Fruit fly (Drosophila melanogaster) whole organism, pupa: ENCODE measurements around the gene mRpL20.

Experiments used
- CG10348 ChIP-seq: fragments of 200-800 bp; sonication (Bioruptor generic); IDR thresholded peaks from 2 replicates; pipeline ENCODE4 v1.3.6; 2022; ENCODE audit warnings: missing biosample characterization, missing genetic modification characterization
- CG12605 ChIP-seq: fragments of 200-800 bp; sonication (Bioruptor generic); IDR thresholded peaks from 2 replicates; pipeline ENCODE4 v1.3.6; 2022; ENCODE audit warnings: missing biosample characterization, missing genetic modification characterization
- CG13204 ChIP-seq: fragments of 200-800 bp; sonication (Bioruptor generic); optimal IDR thresholded peaks from 2 replicates; lab custom pipeline; 2018; ENCODE audit warnings: missing biosample characterization, mild to moderate bottlenecking, missing genetic modification characterization, moderate library complexity
- CG14655 ChIP-seq: fragments of 200-800 bp; sonication (Bioruptor generic); optimal IDR thresholded peaks from 3 replicates; lab custom pipeline; 2017; ENCODE audit warnings: mild to moderate bottlenecking, missing biosample characterization, missing genetic modification reagents, missing genetic modification characterization
- CG15710 ChIP-seq: fragments of 200-800 bp; sonication (Bioruptor generic); optimal IDR thresholded peaks from 2 replicates; lab custom pipeline; 2018; ENCODE audit warnings: missing biosample characterization, mild to moderate bottlenecking, missing genetic modification characterization, moderate library complexity
- CG17806 ChIP-seq: fragments of 200-800 bp; sonication (Bioruptor generic); optimal IDR thresholded peaks from 2 replicates; lab custom pipeline; 2018; ENCODE audit warnings: missing biosample characterization, mild to moderate bottlenecking, missing genetic modification characterization, moderate library complexity
- CG32121 ChIP-seq: fragments of 200-800 bp; sonication (Bioruptor generic); IDR thresholded peaks from 2 replicates; pipeline ENCODE4 v1.3.6; 2022; ENCODE audit warnings: missing biosample characterization, missing genetic modification characterization
- CG34367 ChIP-seq: fragments of 200-800 bp; sonication (Bioruptor generic); optimal IDR thresholded peaks from 2 replicates; lab custom pipeline; 2018; ENCODE audit warnings: missing biosample characterization, mild to moderate bottlenecking, missing genetic modification characterization
- CG4496 ChIP-seq: fragments of 200-800 bp; sonication (Bioruptor generic); IDR thresholded peaks from 3 replicates; pipeline ENCODE4 v1.3.6; 2022; ENCODE audit warnings: missing biosample characterization, missing genetic modification characterization
- CG8159 ChIP-seq: fragments of 200-800 bp; sonication (Bioruptor generic); optimal IDR thresholded peaks from 3 replicates; lab custom pipeline; 2018; ENCODE audit warnings: missing biosample characterization, mild to moderate bottlenecking, missing genetic modification characterization, moderate library complexity
- CG8301 ChIP-seq: fragments of 200-800 bp; sonication (Bioruptor generic); optimal IDR thresholded peaks from 2 replicates; lab custom pipeline; 2018; ENCODE audit warnings: missing biosample characterization, mild to moderate bottlenecking, missing genetic modification characterization
- CG9948 ChIP-seq: fragments of 200-800 bp; sonication (Bioruptor generic); optimal IDR thresholded peaks from 2 replicates; lab custom pipeline; 2018; ENCODE audit warnings: missing biosample characterization, mild to moderate bottlenecking, missing genetic modification characterization, moderate library complexity
- D1 ChIP-seq: fragments of 200-800 bp; sonication (Bioruptor generic); optimal IDR thresholded peaks from 2 replicates; lab custom pipeline; 2018; ENCODE audit warnings: missing biosample characterization, mild to moderate bottlenecking, missing genetic modification characterization, moderate library complexity
- EcR ChIP-seq: fragments of 200-800 bp; sonication (Bioruptor generic); optimal IDR thresholded peaks from 3 replicates; lab custom pipeline; 2019; ENCODE audit warnings: missing biosample characterization, missing genetic modification characterization, mild to moderate bottlenecking, moderate library complexity, missing genetic modification reagents
- Ets98B ChIP-seq: fragments of 200-800 bp; sonication (Bioruptor generic); IDR thresholded peaks from 2 replicates; pipeline ENCODE4 v1.3.6; 2022; ENCODE audit warnings: missing biosample characterization, missing genetic modification characterization
- Pif1A ChIP-seq: fragments of 200-800 bp; sonication (Bioruptor generic); optimal IDR thresholded peaks from 3 replicates; lab custom pipeline; 2016; ENCODE audit warnings: missing biosample characterization, missing genetic modification characterization
- Pif1B ChIP-seq: fragments of 200-800 bp; sonication (Bioruptor generic); optimal IDR thresholded peaks from 3 replicates; lab custom pipeline; 2016; ENCODE audit warnings: missing biosample characterization, missing genetic modification characterization
- Snoo ChIP-seq: fragments of 200-800 bp; sonication (Bioruptor generic); optimal IDR thresholded peaks from 3 replicates; lab custom pipeline; 2017; ENCODE audit warnings: missing biosample characterization, mild to moderate bottlenecking, missing genetic modification characterization, inconsistent platforms
- fd96Ca ChIP-seq: fragments of 200-800 bp; sonication (Bioruptor generic); IDR thresholded peaks from 3 replicates; pipeline ENCODE4 v1.3.6; 2022; ENCODE audit warnings: missing biosample characterization, missing genetic modification characterization
- gl ChIP-seq: fragments of 200-800 bp; sonication (Bioruptor generic); optimal IDR thresholded peaks from 2 replicates; lab custom pipeline; 2018; ENCODE audit warnings: missing biosample characterization, mild to moderate bottlenecking, missing genetic modification characterization
- rn ChIP-seq: fragments of 200-800 bp; sonication (Bioruptor generic); IDR thresholded peaks from 2 replicates; pipeline ENCODE4 v1.3.6; 2022; ENCODE audit warnings: missing biosample characterization, missing genetic modification characterization

mRpL20 gene

DNA sequence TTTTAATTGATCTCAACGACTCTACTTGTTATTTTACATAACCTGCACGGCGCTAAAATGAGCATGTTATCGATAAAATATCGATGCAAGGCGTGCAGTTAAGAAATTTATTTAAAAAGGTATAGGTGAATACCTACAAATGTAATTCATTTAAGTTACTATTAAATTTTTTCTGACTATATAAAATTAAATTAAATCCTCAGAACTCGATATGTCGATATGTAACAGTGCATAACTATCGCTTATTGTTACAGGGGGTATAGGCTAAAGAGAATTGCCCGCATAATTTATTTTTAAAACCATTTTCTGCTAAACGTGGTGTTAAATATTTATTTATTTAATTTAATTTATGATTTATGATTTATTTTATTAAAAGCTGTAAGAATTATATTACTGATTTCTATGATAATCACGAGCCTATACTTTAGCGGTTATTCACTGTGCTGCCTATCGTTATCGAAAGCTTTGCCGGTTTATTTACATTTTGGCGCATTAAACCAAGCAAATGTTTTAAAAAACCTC, at the start of gene mRpL20, which contains the start of gene Icmt:
Gene mRpL20 (minus strand): TSS at position 65 of the 522 bp plus-strand sequence.
Gene Icmt (plus strand): TSS at position 464 of the 522 bp plus-strand sequence.
- TF ChIP-seq CG15710 (peak; percentile 98), Snoo (peak; percentile 97), gl (tag; lab: Kevin White, UChicago) (peak; percentile 41), Pif1A (GFP tag; lab: Kevin White, UChicago) (peak; percentile 82), CG17806 (tag; lab: Kevin White, UChicago) (peak; percentile 87), CG10348 (GFP tag; lab: Robert Waterston, UW) (peak; percentile 82), D1 (tag; lab: Kevin White, UChicago) (peak; percentile 72), rn (peak; percentile 90), CG14655 (GFP tag; lab: Kevin White, UChicago) (peak; percentile 88), Ets98B (GFP tag; lab: Robert Waterston, UW) (peak; percentile 94), CG32121 (peak; percentile 98), CG34367 (peak; percentile 93), CG8159 (peak; percentile 90), CG8301 (tag; lab: Kevin White, UChicago) (peak; percentile 83), CG9948 (peak; percentile 88), fd96Ca (peak; percentile 66; the same call in 1 of the 3 replicates), Pif1B (GFP tag; lab: Kevin White, UChicago) (peak; percentile 82), CG13204 (GFP tag; lab: Kevin White, UChicago) (peak; percentile 74), CG12605 (GFP tag; lab: Robert Waterston, UW) (peak; percentile 97), EcR (GFP tag; lab: Kevin White, UChicago) (peak; percentile 38), CG4496 (GFP tag; lab: Robert Waterston, UW) (peak; percentile 98)

- peak; percentile 27 for TF ChIP-seq CG34367
- peak; percentile 50 for TF ChIP-seq CG9948
- peak; percentile 28 for TF ChIP-seq Pif1A (GFP tag; lab: Kevin White, UChicago)
- TF ChIP-seq CG14655 (GFP tag; lab: Kevin White, UChicago): peak; percentile 31
- peak; percentile 31 for TF ChIP-seq CG15710
- peak; percentile 40 for TF ChIP-seq CG8301 (tag; lab: Kevin White, UChicago)
- TF ChIP-seq gl (tag; lab: Kevin White, UChicago): no peak
- TF ChIP-seq CG12605 (GFP tag; lab: Robert Waterston, UW): no peak
- peak; percentile 52 for TF ChIP-seq CG8159
- peak; percentile 44 for TF ChIP-seq CG17806 (tag; lab: Kevin White, UChicago)
- TF ChIP-seq D1 (tag; lab: Kevin White, UChicago): no peak
- TF ChIP-seq, all 21 proteins: peak for 8
Observed at dm6 chr3L:13066220-13066619, 48.6 kb upstream of the mRpL20 start.

DNA sequence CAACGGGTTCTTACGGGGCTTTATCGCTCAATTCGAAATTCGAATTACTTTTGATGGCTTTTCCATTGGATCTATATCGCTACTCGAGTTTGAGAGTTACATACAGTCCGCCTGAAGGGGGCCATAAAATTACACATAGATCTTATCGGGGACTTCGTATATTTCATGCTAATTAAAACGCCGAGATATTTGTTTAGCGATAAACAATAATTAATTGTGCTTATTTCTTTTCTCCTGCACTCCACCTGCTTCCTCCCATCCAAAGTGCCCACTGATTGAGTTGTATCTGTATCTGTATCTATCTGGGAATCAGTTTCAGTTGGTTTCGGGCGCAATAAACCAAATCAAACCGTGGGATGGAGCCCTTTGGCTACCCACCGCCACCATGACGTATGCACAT, 48.0 kb upstream of the mRpL20 start:
- TF ChIP-seq CG14655 (GFP tag; lab: Kevin White, UChicago): no peak
- no peak for TF ChIP-seq Ets98B (GFP tag; lab: Robert Waterston, UW)
- no peak for TF ChIP-seq CG34367
- TF ChIP-seq CG10348 (GFP tag; lab: Robert Waterston, UW): no peak
- no peak for TF ChIP-seq fd96Ca
- TF ChIP-seq D1 (tag; lab: Kevin White, UChicago): no peak
- TF ChIP-seq CG13204 (GFP tag; lab: Kevin White, UChicago): no peak
- TF ChIP-seq EcR (GFP tag; lab: Kevin White, UChicago): no peak
- TF ChIP-seq CG4496 (GFP tag; lab: Robert Waterston, UW): no peak
- TF ChIP-seq CG8301 (tag; lab: Kevin White, UChicago): no peak
- no peak for TF ChIP-seq Pif1B (GFP tag; lab: Kevin White, UChicago)
- no peak for TF ChIP-seq rn
- no peak for TF ChIP-seq Pif1A (GFP tag; lab: Kevin White, UChicago)
- TF ChIP-seq CG32121: no peak
- no peak for TF ChIP-seq Snoo
- TF ChIP-seq CG12605 (GFP tag; lab: Robert Waterston, UW): no peak
- TF ChIP-seq CG9948: no peak
- TF ChIP-seq CG17806 (tag; lab: Kevin White, UChicago): no peak

DNA sequence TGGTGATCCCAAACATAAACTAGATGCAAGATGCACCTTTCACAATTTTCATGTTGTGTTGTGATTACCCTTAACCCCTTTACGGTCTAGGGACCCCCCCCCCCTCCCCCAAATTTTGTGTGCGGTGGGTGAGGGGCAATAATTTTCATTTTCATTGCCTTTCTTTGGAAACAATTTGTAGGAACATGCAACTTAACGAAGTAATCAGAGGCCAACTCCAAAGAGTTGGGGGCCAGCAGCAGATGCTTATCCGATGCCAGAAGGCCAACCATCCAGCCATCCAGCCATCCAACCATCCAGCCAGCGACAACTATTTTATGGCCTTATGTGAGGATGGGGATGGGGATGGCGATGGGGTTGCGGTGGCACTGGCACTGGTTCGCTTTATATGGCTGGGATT, 47.3 kb upstream of the mRpL20 start:
- TF ChIP-seq Ets98B (GFP tag; lab: Robert Waterston, UW) (no peak), CG32121 (no peak), EcR (GFP tag; lab: Kevin White, UChicago) (no peak), CG8301 (tag; lab: Kevin White, UChicago) (no peak), CG8159 (no peak), fd96Ca (no peak), CG13204 (GFP tag; lab: Kevin White, UChicago) (no peak), CG10348 (GFP tag; lab: Robert Waterston, UW) (no peak), CG14655 (GFP tag; lab: Kevin White, UChicago) (no peak)

dm6 chr3L:13064346-13064745, 46.7 kb upstream of the mRpL20 start:
- TF ChIP-seq CG10348 (GFP tag; lab: Robert Waterston, UW): no peak

DNA sequence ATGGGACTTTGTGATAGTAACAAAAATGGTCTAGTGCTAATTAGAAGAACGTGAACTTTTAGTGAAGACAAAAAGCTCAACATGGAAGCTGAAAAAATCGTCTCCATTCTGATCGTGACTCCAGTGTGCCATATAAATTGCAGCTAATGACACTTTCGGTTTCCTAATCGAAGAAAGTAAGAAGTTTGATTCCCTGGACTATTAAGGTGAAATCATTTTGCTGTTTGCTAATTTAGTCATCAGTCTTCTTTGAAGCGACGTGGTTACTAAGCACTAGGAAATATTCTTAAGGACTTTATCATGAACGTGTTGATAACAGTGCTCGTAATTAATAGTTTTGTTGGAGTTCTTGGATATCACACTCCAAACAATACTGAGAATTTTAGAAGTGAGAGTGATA, 45.1 kb upstream of the mRpL20 start, which contains the start of gene CG34429:
Gene CG34429 (plus strand): TSS at position 301 of the 400 bp plus-strand sequence.
- no peak for TF ChIP-seq EcR (GFP tag; lab: Kevin White, UChicago)
- TF ChIP-seq gl (tag; lab: Kevin White, UChicago): no peak
- TF ChIP-seq Pif1A (GFP tag; lab: Kevin White, UChicago): no peak
- no peak for TF ChIP-seq Ets98B (GFP tag; lab: Robert Waterston, UW)
- TF ChIP-seq CG13204 (GFP tag; lab: Kevin White, UChicago): no peak
